Fruit fly (Drosophila melanogaster) whole organism, prepupa: Measurements from ENCODE around the gene gzl.

ENCODE experiments used
- Blimp-1 ChIP-seq: fragments of 200-800 bp; sonication (Bioruptor generic); optimal IDR thresholded peaks from 3 replicates; lab custom pipeline; 2017; ENCODE audit warnings: missing biosample characterization, missing genetic modification characterization, mild to moderate bottlenecking, moderate library complexity, missing genetic modification reagents
- CG16779 ChIP-seq: fragments of 200-800 bp; sonication (Bioruptor generic); optimal IDR thresholded peaks from 3 replicates; lab custom pipeline; 2017; ENCODE audit warnings: missing biosample characterization, mild to moderate bottlenecking, missing genetic modification characterization
- CG34406 ChIP-seq: fragments of 200-800 bp; sonication (Bioruptor generic); optimal IDR thresholded peaks from 3 replicates; lab custom pipeline; 2016; ENCODE audit warnings: missing biosample characterization, missing genetic modification characterization
- CG3919 ChIP-seq: fragments of 200-800 bp; sonication (Bioruptor generic); optimal IDR thresholded peaks from 3 replicates; lab custom pipeline; 2016; ENCODE audit warnings: missing biosample characterization, missing genetic modification characterization
- CG8632 ChIP-seq: fragments of 200-800 bp; sonication (Bioruptor generic); optimal IDR thresholded peaks from 3 replicates; lab custom pipeline; 2016; ENCODE audit warnings: missing biosample characterization, missing genetic modification characterization
- Eip78C ChIP-seq: fragments of 200-800 bp; sonication (Bioruptor generic); peaks from one replicate; lab custom pipeline; 2016; ENCODE audit warnings: missing biosample characterization, missing genetic modification characterization
- Gug ChIP-seq: fragments of 200-800 bp; sonication (Bioruptor generic); IDR thresholded peaks from 2 replicates; pipeline ENCODE4 v1.3.6; 2022; ENCODE audit warnings: missing biosample characterization, missing genetic modification characterization
- Met ChIP-seq: fragments of 200-800 bp; sonication (Bioruptor generic); optimal IDR thresholded peaks from 3 replicates; lab custom pipeline; 2016; ENCODE audit warnings: missing biosample characterization, missing genetic modification characterization
- OdsH ChIP-seq: fragments of 200-800 bp; sonication (Bioruptor generic); optimal IDR thresholded peaks from 3 replicates; lab custom pipeline; 2016; ENCODE audit warnings: missing biosample characterization, missing genetic modification characterization
- Sox14 ChIP-seq: fragments of 200-800 bp; sonication (Bioruptor generic); optimal IDR thresholded peaks from 3 replicates; lab custom pipeline; 2016; ENCODE audit warnings: missing biosample characterization, missing genetic modification characterization
- fd85E ChIP-seq: fragments of 200-800 bp; sonication (Bioruptor generic); optimal IDR thresholded peaks from 3 replicates; lab custom pipeline; 2016; ENCODE audit warnings: missing biosample characterization, missing genetic modification characterization
- svp ChIP-seq: fragments of 200-800 bp; sonication (Bioruptor generic); peaks from one replicate; lab custom pipeline; 2016; ENCODE audit warnings: missing biosample characterization, missing genetic modification characterization
- vri ChIP-seq: fragments of 200-800 bp; sonication (Bioruptor generic); optimal IDR thresholded peaks from 3 replicates; lab custom pipeline; 2016; ENCODE audit warnings: missing biosample characterization, mild to moderate bottlenecking, missing genetic modification characterization

DNA sequence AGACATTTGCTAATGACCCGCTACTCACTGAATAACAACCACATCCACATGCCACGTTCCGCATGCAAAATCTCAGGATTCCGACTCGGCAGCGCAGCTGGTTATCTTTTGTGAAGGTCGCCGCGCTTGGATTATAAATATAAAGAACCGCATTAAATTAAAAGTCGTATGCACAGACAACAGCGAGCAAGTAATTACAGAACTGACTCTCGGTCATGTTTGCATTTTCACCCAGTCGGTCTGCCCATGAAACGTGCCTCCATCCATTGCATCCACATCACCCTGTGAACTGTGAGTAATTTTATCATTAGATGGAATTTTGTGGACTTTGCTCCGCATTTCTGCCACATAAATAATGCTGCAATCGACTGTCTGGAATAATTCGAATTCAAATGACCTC, 13.9 kb downstream of the gzl start:
- TF ChIP-seq CG16779 (tag; lab: Kevin White, UChicago) (no peak), svp (GFP tag; lab: Kevin White, UChicago) (peak; percentile 91), OdsH (no peak), Eip78C (peak; percentile 22), Gug (GFP tag; lab: Robert Waterston, UW) (no peak), CG8632 (GFP tag; lab: Kevin White, UChicago) (no peak), vri (GFP tag; lab: Kevin White, UChicago) (no peak), CG34406 (GFP tag; lab: Kevin White, UChicago) (no peak), fd85E (no peak), Blimp-1 (GFP tag; lab: Kevin White, UChicago) (no peak), CG3919 (no peak), Sox14 (GFP tag; lab: Kevin White, UChicago) (no peak), Met (GFP tag; lab: Kevin White, UChicago) (no peak)
